Fruit fly (Drosophila melanogaster) whole organism, embryonic: ENCODE measurements around the gene Argp.

Experiments
- Atf6 ChIP-seq: fragments of 200-800 bp; sonication (Bioruptor generic); IDR thresholded peaks from 2 replicates; pipeline ENCODE4 v1.3.6; 2022; ENCODE audit warnings: missing biosample characterization, missing genetic modification characterization
- Bdp1 ChIP-seq: fragments of 200-800 bp; sonication (Bioruptor generic); optimal IDR thresholded peaks from 3 replicates; lab custom pipeline; 2016; ENCODE audit warnings: missing biosample characterization, missing genetic modification characterization
- CG10267 ChIP-seq: fragments of 200-800 bp; sonication (Bioruptor generic); optimal IDR thresholded peaks from 2 replicates; lab custom pipeline; 2018; ENCODE audit warnings: missing biosample characterization, mild to moderate bottlenecking, missing genetic modification characterization, moderate library complexity
- CG13123 ChIP-seq: fragments of 200-800 bp; sonication (Bioruptor generic); optimal IDR thresholded peaks from 2 replicates; lab custom pipeline; 2016; ENCODE audit warnings: missing biosample characterization, missing genetic modification characterization
- CG14710 ChIP-seq: fragments of 200-800 bp; sonication (Bioruptor generic); optimal IDR thresholded peaks from 3 replicates; lab custom pipeline; 2019; ENCODE audit warnings: missing biosample characterization, mild to moderate bottlenecking, missing genetic modification characterization, moderate library complexity
- CG15073 ChIP-seq: fragments of 200-800 bp; sonication (Bioruptor generic); optimal IDR thresholded peaks from 2 replicates; lab custom pipeline; 2016; ENCODE audit warnings: missing biosample characterization, missing genetic modification characterization
- CG1603 ChIP-seq: fragments of 200-800 bp; sonication (Bioruptor generic); optimal IDR thresholded peaks from 2 replicates; lab custom pipeline; 2019; ENCODE audit warnings: missing biosample characterization, mild to moderate bottlenecking, missing genetic modification characterization, moderate library complexity
- CG17359 ChIP-seq: fragments of 200-800 bp; sonication (Bioruptor generic); optimal IDR thresholded peaks from 3 replicates; lab custom pipeline; 2018; ENCODE audit warnings: missing biosample characterization, mild to moderate bottlenecking, missing genetic modification characterization, moderate library complexity
- CG2116 ChIP-seq: fragments of 200-800 bp; sonication (Bioruptor generic); optimal IDR thresholded peaks from 3 replicates; lab custom pipeline; 2018; ENCODE audit warnings: missing biosample characterization, mild to moderate bottlenecking, missing genetic modification characterization
- CG2712 ChIP-seq: fragments of 200-800 bp; optimal IDR thresholded peaks from 3 replicates; lab custom pipeline; 2019; ENCODE audit warnings: missing biosample characterization, mild to moderate bottlenecking, missing genetic modification characterization, moderate library complexity
- CG30403 ChIP-seq: fragments of 200-800 bp; sonication (Bioruptor generic); optimal IDR thresholded peaks from 3 replicates; lab custom pipeline; 2016; ENCODE audit warnings: missing biosample characterization, missing genetic modification characterization
- CG3065 ChIP-seq: fragments of 200-800 bp; sonication (Bioruptor generic); optimal IDR thresholded peaks from 2 replicates; lab custom pipeline; 2016; ENCODE audit warnings: missing biosample characterization, missing genetic modification characterization
- CG42726 ChIP-seq: fragments of 200-800 bp; sonication (Bioruptor generic); IDR thresholded peaks from 2 replicates; pipeline ENCODE4 v1.3.6; 2022; ENCODE audit warnings: missing biosample characterization, missing genetic modification characterization; ENCODE audit not compliant: partially characterized antibody
- CG6654 ChIP-seq: fragments of 200-800 bp; sonication (Bioruptor generic); optimal IDR thresholded peaks from 2 replicates; lab custom pipeline; 2017; ENCODE audit warnings: missing biosample characterization, mild to moderate bottlenecking, missing genetic modification characterization
- CG7839 ChIP-seq: fragments of 200-800 bp; sonication (Bioruptor generic); optimal IDR thresholded peaks from 3 replicates; lab custom pipeline; 2018; ENCODE audit warnings: missing biosample characterization, mild to moderate bottlenecking, missing genetic modification characterization, moderate library complexity
- CG8388 ChIP-seq: fragments of 200-800 bp; sonication (Bioruptor generic); optimal IDR thresholded peaks from 2 replicates; lab custom pipeline; 2019; ENCODE audit warnings: missing biosample characterization, mild to moderate bottlenecking, missing genetic modification characterization, moderate library complexity
- CG9437 ChIP-seq: fragments of 200-800 bp; sonication (Bioruptor generic); optimal IDR thresholded peaks from 2 replicates; lab custom pipeline; 2018; ENCODE audit warnings: missing biosample characterization, mild to moderate bottlenecking, missing genetic modification characterization
- CTCF ChIP-seq: fragments of 200-800 bp; sonication (Bioruptor generic); optimal IDR thresholded peaks from 2 replicates; lab custom pipeline; 2017; ENCODE audit warnings: missing biosample characterization, mild to moderate bottlenecking, missing genetic modification characterization, moderate library complexity
- CoRest ChIP-seq: fragments of 200-800 bp; sonication (Bioruptor generic); optimal IDR thresholded peaks from 3 replicates; lab custom pipeline; 2018; ENCODE audit warnings: missing biosample characterization, mild to moderate bottlenecking, missing genetic modification characterization, moderate library complexity
- D19A ChIP-seq: fragments of 200-800 bp; optimal IDR thresholded peaks from 3 replicates; lab custom pipeline; 2019; ENCODE audit warnings: missing biosample characterization, mild to moderate bottlenecking, missing genetic modification characterization, moderate library complexity
- E2f2 ChIP-seq: fragments of 200-800 bp; sonication (Bioruptor generic); IDR thresholded peaks from 2 replicates; pipeline ENCODE4 v1.3.6; 2022; ENCODE audit warnings: missing biosample characterization, missing genetic modification characterization
- HHEX ChIP-seq: fragments of 200-800 bp; sonication (Bioruptor generic); optimal IDR thresholded peaks from 3 replicates; lab custom pipeline; 2017; ENCODE audit warnings: missing biosample characterization, mild to moderate bottlenecking, missing genetic modification characterization, missing genetic modification reagents
- MTF-1 ChIP-seq: fragments of 200-800 bp; sonication (Bioruptor generic); optimal IDR thresholded peaks from 2 replicates; lab custom pipeline; 2018; ENCODE audit warnings: missing biosample characterization, mild to moderate bottlenecking, missing genetic modification characterization, borderline replicate concordance
- NFAT ChIP-seq: fragments of 200-800 bp; sonication (Bioruptor generic); IDR thresholded peaks from 2 replicates; pipeline ENCODE4 v1.3.6; 2022; ENCODE audit warnings: missing biosample characterization, missing genetic modification characterization
- Oli ChIP-seq: fragments of 200-800 bp; sonication (Bioruptor generic); optimal IDR thresholded peaks from 2 replicates; lab custom pipeline; 2018; ENCODE audit warnings: missing biosample characterization, mild to moderate bottlenecking, missing genetic modification characterization, moderate library complexity
- Tbp ChIP-seq: fragments of >200 bp; optimal IDR thresholded peaks from 2 replicates; lab custom pipeline; 2018; ENCODE audit warnings: missing biosample characterization, missing genetic modification characterization
- Trl ChIP-seq, 3 experiments: fragments of >200 bp in 2 of 3; fragments of 200-800 bp in 1 of 3; sonication (Bioruptor generic) in 1 of 3; optimal IDR thresholded peaks; 2 replicates in 1 of 3; 3 replicates in 2 of 3; lab custom pipeline; 2016 to 2017; ENCODE audit warnings: missing biosample characterization in 1 of 3, missing genetic modification characterization in 1 of 3
- bbx ChIP-seq: fragments of 200-800 bp; sonication (Bioruptor generic); IDR thresholded peaks from 2 replicates; pipeline ENCODE4 v1.3.6; 2022; ENCODE audit warnings: missing biosample characterization, missing genetic modification characterization; ENCODE audit not compliant: partially characterized antibody
- cad ChIP-seq: fragments of >200 bp; optimal IDR thresholded peaks from 2 replicates; lab custom pipeline; 2017; ENCODE audit warnings: missing biosample characterization, missing genetic modification characterization
- fd96Cb ChIP-seq: fragments of 200-800 bp; sonication (Bioruptor generic); optimal IDR thresholded peaks from 2 replicates; lab custom pipeline; 2018; ENCODE audit warnings: missing biosample characterization, mild to moderate bottlenecking, missing genetic modification characterization, moderate library complexity
- gsb-n ChIP-seq: fragments of 200-800 bp; sonication (Bioruptor generic); optimal IDR thresholded peaks from 3 replicates; lab custom pipeline; 2018; ENCODE audit warnings: missing biosample characterization, mild to moderate bottlenecking, missing genetic modification characterization
- hkb ChIP-seq, 2 experiments: fragments of 200-800 bp in 1 of 2; fragments of >200 bp in 1 of 2; sonication (Bioruptor generic) in 1 of 2; IDR thresholded peaks in 1 of 2; optimal IDR thresholded peaks in 1 of 2; 2 replicates each; pipeline versions ENCODE4 v1.3.6 to Lab custom; 2017 to 2022; ENCODE audit warnings: missing biosample characterization in 1 of 2, missing genetic modification characterization in 1 of 2
- maf-S ChIP-seq: fragments of 200-800 bp; sonication (Bioruptor generic); optimal IDR thresholded peaks from 2 replicates; lab custom pipeline; 2016; ENCODE audit warnings: missing biosample characterization, missing genetic modification characterization
- nerfin-1 ChIP-seq: fragments of 200-800 bp; sonication (Bioruptor generic); optimal IDR thresholded peaks from 3 replicates; lab custom pipeline; 2019; ENCODE audit warnings: missing biosample characterization, mild to moderate bottlenecking, missing genetic modification characterization, moderate library complexity
- nmo ChIP-seq: fragments of 200-800 bp; sonication (Bioruptor generic); optimal IDR thresholded peaks from 2 replicates; lab custom pipeline; 2018; ENCODE audit warnings: missing biosample characterization, mild to moderate bottlenecking, missing genetic modification characterization, moderate library complexity
- pita ChIP-seq: fragments of 200-800 bp; sonication (Bioruptor generic); optimal IDR thresholded peaks from 2 replicates; lab custom pipeline; 2017; ENCODE audit warnings: missing biosample characterization, mild to moderate bottlenecking, missing genetic modification characterization
- scrt ChIP-seq: fragments of 200-800 bp; sonication (Bioruptor generic); optimal IDR thresholded peaks from 2 replicates; lab custom pipeline; 2018; ENCODE audit warnings: missing biosample characterization, mild to moderate bottlenecking, missing genetic modification characterization, moderate library complexity
- sens ChIP-seq: fragments of 200-800 bp; sonication (Bioruptor generic); peaks from one replicate; lab custom pipeline; 2016; ENCODE audit warnings: missing biosample characterization, missing genetic modification characterization
- slou ChIP-seq: fragments of 200-800 bp; sonication (Bioruptor generic); optimal IDR thresholded peaks from 3 replicates; lab custom pipeline; 2016; ENCODE audit warnings: missing biosample characterization, missing genetic modification characterization
- sqz ChIP-seq: fragments of 200-800 bp; sonication (Bioruptor generic); optimal IDR thresholded peaks from 3 replicates; lab custom pipeline; 2018; ENCODE audit warnings: missing biosample characterization, mild to moderate bottlenecking, missing genetic modification characterization
- stwl ChIP-seq: fragments of 200-800 bp; sonication (Bioruptor generic); optimal IDR thresholded peaks from 3 replicates; lab custom pipeline; 2018; ENCODE audit warnings: missing biosample characterization, mild to moderate bottlenecking, missing genetic modification characterization, moderate library complexity
- trem ChIP-seq: fragments of 200-800 bp; optimal IDR thresholded peaks from 3 replicates; lab custom pipeline; 2019; ENCODE audit warnings: missing biosample characterization, mild to moderate bottlenecking, missing genetic modification characterization, moderate library complexity
- yki ChIP-seq: fragments of >200 bp; optimal IDR thresholded peaks from 3 replicates; lab custom pipeline; 2018
- zfh2 ChIP-seq: fragments of 200-800 bp; sonication (Bioruptor generic); optimal IDR thresholded peaks from 2 replicates; lab custom pipeline; 2016; ENCODE audit warnings: missing biosample characterization, missing genetic modification characterization

Argp gene

DNA sequence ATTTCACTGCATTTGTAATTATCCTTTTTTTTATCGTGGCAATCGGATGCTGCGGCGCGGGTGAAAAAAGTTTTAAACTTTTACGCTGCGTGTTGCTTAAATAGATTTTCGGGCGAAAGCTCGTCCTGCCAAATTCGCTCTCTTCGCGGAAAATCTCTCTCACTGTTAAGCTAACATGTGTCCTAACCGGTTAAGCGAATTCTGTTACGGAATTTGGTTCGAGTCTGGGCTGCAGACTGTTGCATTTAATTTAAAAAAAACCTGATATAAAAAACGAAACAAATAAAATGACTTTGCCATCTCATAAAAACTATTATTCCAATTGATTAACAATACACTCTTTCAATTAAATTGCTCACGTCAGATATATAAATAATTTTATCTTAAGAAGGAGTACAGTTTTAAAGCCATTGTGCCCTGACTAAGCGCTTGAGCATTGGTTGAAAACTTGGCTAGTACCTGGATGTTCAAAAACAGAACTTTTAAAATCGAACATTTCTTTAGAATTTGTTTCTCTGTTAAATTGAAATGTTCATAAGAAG, 35.2 kb downstream of the Argp start, which contains the start of gene Task6:
Gene Task6, minus strand, starts transcription at position 51 of the 542 bp plus-strand sequence.
- no peak for TF ChIP-seq gsb-n (tag; lab: Kevin White, UChicago)
- TF ChIP-seq CoRest: peak; percentile 14
- peak; percentile 23 for TF ChIP-seq stwl (tag; lab: Kevin White, UChicago)
- TF ChIP-seq CG10267 (tag; lab: Kevin White, UChicago): peak; percentile 6
- TF ChIP-seq hkb (optimal IDR thresholded peaks at IDR 0.05; lab: Kevin White, UChicago): peak; percentile 27
- no peak for TF ChIP-seq hkb (GFP tag; IDR thresholded peaks at IDR 0.05; lab: Robert Waterston, UW)
- peak; percentile 7 for TF ChIP-seq CG9437
- no peak for TF ChIP-seq D19A
- TF ChIP-seq slou (GFP tag; lab: Kevin White, UChicago): no peak
- no peak for TF ChIP-seq MTF-1
- no peak for TF ChIP-seq E2f2 (GFP tag; lab: Robert Waterston, UW)
- no peak for TF ChIP-seq Bdp1
- TF ChIP-seq fd96Cb (tag; lab: Kevin White, UChicago): no peak
- peak; percentile 17 for TF ChIP-seq CG2116 (GFP tag; lab: Kevin White, UChicago)
- peak; percentile 9 for TF ChIP-seq trem
- no peak for TF ChIP-seq CG3065
- TF ChIP-seq Trl (optimal IDR thresholded peaks at IDR 0.05; lab: Kevin White, UChicago): peak in 1 of 2 experiments; percentile 20
- TF ChIP-seq Trl (GFP tag; optimal IDR thresholded peaks at IDR 0.05; lab: Kevin White, UChicago): no peak
- TF ChIP-seq maf-S (GFP tag; lab: Kevin White, UChicago): no peak
- peak; percentile 42 for TF ChIP-seq Tbp (GFP tag; lab: Kevin White, UChicago)
- no peak for TF ChIP-seq CG8388 (GFP tag; lab: Kevin White, UChicago)
- TF ChIP-seq Oli (tag; lab: Kevin White, UChicago): no peak
- TF ChIP-seq CG17359 (tag; lab: Kevin White, UChicago): no peak
- TF ChIP-seq yki: no peak
- TF ChIP-seq Atf6 (GFP tag; lab: Robert Waterston, UW): no peak
- TF ChIP-seq sqz (GFP tag; lab: Kevin White, UChicago): peak; percentile 6
- no peak for TF ChIP-seq HHEX (GFP tag; lab: Kevin White, UChicago)
- peak; percentile 67 for TF ChIP-seq CTCF (GFP tag; lab: Kevin White, UChicago)
- peak; percentile 1 for TF ChIP-seq CG2712
- TF ChIP-seq scrt (GFP tag; lab: Kevin White, UChicago): peak; percentile 66
- TF ChIP-seq bbx (GFP tag; lab: Robert Waterston, UW): no peak
- TF ChIP-seq NFAT (GFP tag; lab: Robert Waterston, UW): no peak
- no peak for TF ChIP-seq CG30403 (GFP tag; lab: Kevin White, UChicago)
- no peak for TF ChIP-seq CG13123
- no peak for TF ChIP-seq CG15073 (GFP tag; lab: Kevin White, UChicago)
- peak; percentile 75 for TF ChIP-seq sens (GFP tag; lab: Kevin White, UChicago)
- peak; percentile 39 for TF ChIP-seq nmo (GFP tag; lab: Kevin White, UChicago)
- TF ChIP-seq CG1603 (tag; lab: Kevin White, UChicago): no peak
- no peak for TF ChIP-seq CG42726 (GFP tag; lab: Robert Waterston, UW)
- TF ChIP-seq zfh2 (GFP tag; lab: Kevin White, UChicago): no peak
- TF ChIP-seq CG14710: peak; percentile 48
- peak; percentile 78 for TF ChIP-seq cad (GFP tag; lab: Kevin White, UChicago)
- peak; percentile 79 for TF ChIP-seq nerfin-1 (tag; lab: Kevin White, UChicago)
- TF ChIP-seq pita (GFP tag; lab: Kevin White, UChicago): peak; percentile 84
- TF ChIP-seq CG6654 (GFP tag; lab: Kevin White, UChicago): peak; percentile 99
- TF ChIP-seq CG7839 (tag; lab: Kevin White, UChicago): no peak
- TF ChIP-seq, all 482 proteins: peak for 20
